Worm (Caenorhabditis elegans) whole organism, mixed stage, embryonic: ENCODE data around the gene W05B10.3.

Experiments used
- bed-3 ChIP-seq: fragments of 200-800 bp; sonication (Bioruptor generic); optimal IDR thresholded peaks from 3 replicates; lab custom pipeline; 2018; ENCODE audit warnings: mild to moderate bottlenecking, missing genetic modification characterization, moderate library complexity, missing compliant biosample characterization
- blmp-1 ChIP-seq: fragments of 150-350 bp; optimal IDR thresholded peaks from 2 replicates; lab custom pipeline; 2014; ENCODE audit warnings: missing biosample characterization, missing genetic modification characterization
- ceh-39 ChIP-seq: fragments of 150-350 bp; optimal IDR thresholded peaks from 2 replicates; lab custom pipeline; 2014; ENCODE audit warnings: missing biosample characterization, missing genetic modification characterization
- ceh-83 ChIP-seq: fragments of 200-800 bp; sonication (Bioruptor generic); optimal IDR thresholded peaks from 2 replicates; lab custom pipeline; 2018; ENCODE audit warnings: mild to moderate bottlenecking, missing genetic modification characterization, missing compliant biosample characterization
- cnd-1 ChIP-seq: fragments of 200-800 bp; sonication (Bioruptor generic); optimal IDR thresholded peaks from 2 replicates; lab custom pipeline; 2018; ENCODE audit warnings: mild to moderate bottlenecking, missing genetic modification characterization, missing compliant biosample characterization
- elt-1 ChIP-seq: sonication (generic microtip); optimal IDR thresholded peaks from 2 replicates; lab custom pipeline; 2017; ENCODE audit warnings: missing genetic modification characterization, mild to moderate bottlenecking, missing compliant biosample characterization, antibody characterized with exemption, moderate library complexity, borderline replicate concordance; ENCODE audit not compliant: insufficient read depth
- elt-3 ChIP-seq: fragments of 150-350 bp; optimal IDR thresholded peaks from 2 replicates; lab custom pipeline; 2014; ENCODE audit warnings: missing biosample characterization, missing genetic modification characterization
- flh-1 ChIP-seq: fragments of 200-800 bp; sonication (Bioruptor generic); optimal IDR thresholded peaks from 2 replicates; lab custom pipeline; 2018; ENCODE audit warnings: mild to moderate bottlenecking, missing genetic modification characterization, moderate library complexity, missing compliant biosample characterization
- ham-2 ChIP-seq: fragments of 200-800 bp; sonication (Bioruptor generic); optimal IDR thresholded peaks from 2 replicates; lab custom pipeline; 2018; ENCODE audit warnings: mild to moderate bottlenecking, missing genetic modification characterization, missing compliant biosample characterization
- hlh-1 ChIP-seq: fragments of 150-350 bp; optimal IDR thresholded peaks from 2 replicates; lab custom pipeline; 2014; ENCODE audit warnings: missing biosample characterization, missing genetic modification reagents, missing genetic modification characterization
- lin-13 ChIP-seq: fragments of 150-350 bp; optimal IDR thresholded peaks from 2 replicates; lab custom pipeline; 2014; ENCODE audit warnings: missing biosample characterization, missing genetic modification characterization
- lin-32 ChIP-seq: fragments of 200-800 bp; sonication (Bioruptor generic); optimal IDR thresholded peaks from 2 replicates; lab custom pipeline; 2018; ENCODE audit warnings: mild to moderate bottlenecking, missing genetic modification characterization, missing compliant biosample characterization
- lsy-2 ChIP-seq: fragments of 150-350 bp; optimal IDR thresholded peaks from 2 replicates; lab custom pipeline; 2014; ENCODE audit warnings: missing biosample characterization, missing genetic modification characterization
- mab-5 ChIP-seq: fragments of 150-350 bp; optimal IDR thresholded peaks from 2 replicates; lab custom pipeline; 2014; ENCODE audit warnings: missing biosample characterization, missing genetic modification characterization
- mep-1 ChIP-seq: fragments of 150-350 bp; optimal IDR thresholded peaks from 2 replicates; lab custom pipeline; 2017; ENCODE audit warnings: missing biosample characterization, missing genetic modification reagents, missing genetic modification characterization, inconsistent platforms
- mls-2 ChIP-seq: sonication (generic microtip); optimal IDR thresholded peaks from 2 replicates; lab custom pipeline; 2016; ENCODE audit warnings: mild to moderate bottlenecking, missing genetic modification characterization, moderate library complexity, missing compliant biosample characterization
- nhr-12 ChIP-seq: fragments of 150-350 bp; optimal IDR thresholded peaks from 2 replicates; lab custom pipeline; 2014; ENCODE audit warnings: missing biosample characterization, missing genetic modification characterization
- nhr-2 ChIP-seq: fragments of 150-350 bp; optimal IDR thresholded peaks from 2 replicates; lab custom pipeline; 2014; ENCODE audit warnings: missing biosample characterization, missing genetic modification characterization
- nhr-237 ChIP-seq: fragments of 150-350 bp; optimal IDR thresholded peaks from 2 replicates; lab custom pipeline; 2014; ENCODE audit warnings: missing biosample characterization, missing genetic modification characterization
- nhr-76 ChIP-seq: sonication (generic microtip); optimal IDR thresholded peaks from 2 replicates; lab custom pipeline; 2017; ENCODE audit warnings: missing biosample characterization, missing genetic modification characterization
- pha-4 ChIP-seq: fragments of 150-350 bp; optimal IDR thresholded peaks from 2 replicates; lab custom pipeline; 2018; ENCODE audit warnings: missing biosample characterization, missing genetic modification reagents, missing genetic modification characterization
- sem-2 ChIP-seq: fragments of 200-800 bp; sonication (Bioruptor generic); optimal IDR thresholded peaks from 2 replicates; lab custom pipeline; 2018; ENCODE audit warnings: mild to moderate bottlenecking, missing genetic modification characterization, missing compliant biosample characterization
- snpc-4 ChIP-seq: fragments of 150-350 bp; optimal IDR thresholded peaks from 2 replicates; lab custom pipeline; 2014; ENCODE audit warnings: missing biosample characterization, missing genetic modification characterization
- sptf-1 ChIP-seq: sonication (generic microtip); optimal IDR thresholded peaks from 2 replicates; lab custom pipeline; 2017; ENCODE audit warnings: mild to moderate bottlenecking, missing genetic modification characterization, moderate library complexity, missing compliant biosample characterization
- tbx-8 ChIP-seq: fragments of 200-800 bp; sonication (Bioruptor generic); optimal IDR thresholded peaks from 2 replicates; lab custom pipeline; 2018; ENCODE audit warnings: mild to moderate bottlenecking, missing genetic modification characterization, moderate library complexity, missing compliant biosample characterization
- unc-120 ChIP-seq: sonication (generic microtip); optimal IDR thresholded peaks from 2 replicates; lab custom pipeline; 2017; ENCODE audit warnings: missing genetic modification characterization, missing compliant biosample characterization; ENCODE audit not compliant: poor library complexity, severe bottlenecking
- unc-39 ChIP-seq: fragments of 150-350 bp; optimal IDR thresholded peaks from 2 replicates; lab custom pipeline; 2014; ENCODE audit warnings: missing biosample characterization, missing genetic modification characterization
- unc-62 ChIP-seq: fragments of 150-350 bp; optimal IDR thresholded peaks from 2 replicates; lab custom pipeline; 2014; ENCODE audit warnings: missing biosample characterization, missing genetic modification reagents, missing genetic modification characterization
- zip-8 ChIP-seq: fragments of 150-350 bp; optimal IDR thresholded peaks from 2 replicates; lab custom pipeline; 2014; ENCODE audit warnings: missing biosample characterization, missing genetic modification characterization

Gene W05B10.3

DNA sequence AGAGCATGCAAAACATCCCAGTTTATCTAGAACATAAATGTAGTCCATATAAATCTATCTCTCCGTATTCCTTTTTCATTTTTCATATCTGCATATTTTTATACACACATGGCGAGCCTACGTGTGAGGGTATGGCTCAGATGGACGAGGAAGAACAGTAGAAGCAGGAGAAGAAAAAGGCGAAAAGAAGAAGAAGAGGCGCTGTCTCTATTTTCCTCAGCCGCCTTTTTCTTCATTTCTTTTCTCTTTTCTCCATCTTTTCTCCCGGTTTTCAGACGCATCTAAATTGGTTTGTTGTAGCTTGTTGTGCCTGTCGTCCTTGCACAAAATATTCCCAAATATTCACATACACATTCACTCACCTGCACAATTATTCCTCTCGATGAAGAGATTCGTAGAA lies 34.4 kb upstream of the W05B10.3 start, which contains the start of gene K10C8.4:
TSS of gene K10C8.4 (plus strand) at position 301 of the 400 bp plus-strand sequence.
- TF ChIP-seq unc-39 (tag; lab: Kevin White, UChicago) (no peak), mls-2 (no peak), unc-62 (GFP tag; lab: Kevin White, UChicago) (no peak), ham-2 (GFP tag; lab: Kevin White, UChicago) (no peak), nhr-237 (tag; lab: Kevin White, UChicago) (no peak), tbx-8 (GFP tag; lab: Kevin White, UChicago) (no peak)

DNA sequence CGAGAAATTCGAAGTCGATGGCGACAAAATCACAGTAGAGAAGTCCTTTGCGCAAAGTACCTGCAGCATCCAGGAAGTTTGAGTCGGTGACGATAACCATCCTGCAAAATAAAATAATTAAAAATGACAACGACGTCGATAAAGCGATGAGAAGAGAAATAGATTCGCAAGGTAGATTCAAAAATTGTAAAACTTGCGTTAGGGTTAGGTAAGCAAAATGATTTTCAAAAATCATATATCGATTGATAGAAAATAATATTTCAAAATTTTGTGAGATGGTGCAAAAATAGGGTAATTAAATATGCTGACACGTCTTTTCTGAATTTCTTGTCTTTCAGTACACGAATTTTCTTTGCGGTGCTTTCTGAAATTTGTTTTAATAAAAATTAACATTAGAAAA lies 33.6 kb upstream of the W05B10.3 start, which contains the start of gene parn-1:
TSS of gene parn-1 (minus strand) at position 101 of the 400 bp plus-strand sequence.
- no peak for TF ChIP-seq flh-1
- TF ChIP-seq bed-3 (GFP tag; lab: Kevin White, UChicago) = no peak
- no peak for TF ChIP-seq hlh-1 (tag; lab: Kevin White, UChicago)
- TF ChIP-seq unc-120 = no peak
- TF ChIP-seq sptf-1 (tag; lab: Kevin White, UChicago) = no peak
- TF ChIP-seq ceh-39 (tag; lab: Kevin White, UChicago) = no peak
- TF ChIP-seq elt-3 (tag; lab: Kevin White, UChicago) = no peak
- no peak for TF ChIP-seq lin-32 (GFP tag; lab: Kevin White, UChicago)
- TF ChIP-seq unc-39 (tag; lab: Kevin White, UChicago) = no peak
- TF ChIP-seq blmp-1 = no peak
- no peak for TF ChIP-seq nhr-76 (tag; lab: Kevin White, UChicago)

DNA sequence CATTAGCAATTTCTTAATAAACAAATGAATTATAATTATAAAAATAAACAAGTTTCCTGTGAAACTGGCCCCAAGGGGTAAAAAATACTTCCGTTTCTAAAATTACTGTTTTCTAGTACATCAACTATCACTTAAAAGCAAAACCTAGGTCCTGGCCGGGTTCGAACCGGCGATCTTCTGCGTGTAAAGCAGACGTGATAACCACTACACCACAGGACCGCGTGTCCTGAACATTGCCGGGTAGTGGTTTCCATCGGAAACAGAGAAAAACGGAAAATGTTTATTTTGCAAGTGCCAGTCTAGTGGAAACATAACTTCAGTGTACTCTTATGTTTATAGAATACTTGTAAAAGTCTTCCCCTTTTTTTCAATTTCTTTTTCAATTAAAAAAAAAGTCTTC lies 21.7 kb upstream of the W05B10.3 start:
- TF ChIP-seq tbx-8 (GFP tag; lab: Kevin White, UChicago) (no peak), lin-13 (tag; lab: Kevin White, UChicago) (no peak), ceh-83 (no peak)

DNA sequence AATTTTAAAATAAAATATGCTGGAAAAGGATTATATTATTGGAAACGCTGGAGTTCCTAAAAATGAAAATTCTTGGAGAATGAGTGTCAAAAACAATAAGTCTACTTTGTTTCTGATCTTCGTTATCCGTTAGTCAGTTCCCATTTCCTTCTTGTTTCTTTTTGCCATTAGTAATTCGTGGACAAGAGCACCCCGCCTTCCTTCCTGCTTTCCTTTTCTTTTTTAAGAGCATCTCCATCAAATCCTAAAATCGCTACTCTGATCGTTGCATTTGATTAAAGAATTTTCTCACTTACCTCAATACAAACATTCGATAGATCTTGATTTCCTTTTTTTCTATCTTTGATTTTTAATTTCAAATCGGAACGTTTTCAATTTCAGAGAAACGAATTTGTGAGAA lies 18.3 kb upstream of the W05B10.3 start, which contains the start of gene frpr-15:
TSS of gene frpr-15 (plus strand) at position 301 of the 400 bp plus-strand sequence.
- no peak for TF ChIP-seq hlh-1 (tag; lab: Kevin White, UChicago)
- TF ChIP-seq lin-13 (tag; lab: Kevin White, UChicago) = no peak
- no peak for TF ChIP-seq zip-8
- no peak for TF ChIP-seq cnd-1 (tag; lab: Kevin White, UChicago)
- TF ChIP-seq mep-1 (tag; lab: Kevin White, UChicago) = no peak
- TF ChIP-seq pha-4 (tag; lab: Kevin White, UChicago) = no peak
- no peak for TF ChIP-seq nhr-12 (tag; lab: Kevin White, UChicago)
- no peak for TF ChIP-seq unc-62 (GFP tag; lab: Kevin White, UChicago)
- no peak for TF ChIP-seq unc-120
- TF ChIP-seq ham-2 (GFP tag; lab: Kevin White, UChicago) = no peak
- TF ChIP-seq elt-1 (tag; lab: Kevin White, UChicago) = no peak
- TF ChIP-seq lsy-2 (tag; lab: Kevin White, UChicago) = no peak
- no peak for TF ChIP-seq elt-3 (tag; lab: Kevin White, UChicago)

DNA sequence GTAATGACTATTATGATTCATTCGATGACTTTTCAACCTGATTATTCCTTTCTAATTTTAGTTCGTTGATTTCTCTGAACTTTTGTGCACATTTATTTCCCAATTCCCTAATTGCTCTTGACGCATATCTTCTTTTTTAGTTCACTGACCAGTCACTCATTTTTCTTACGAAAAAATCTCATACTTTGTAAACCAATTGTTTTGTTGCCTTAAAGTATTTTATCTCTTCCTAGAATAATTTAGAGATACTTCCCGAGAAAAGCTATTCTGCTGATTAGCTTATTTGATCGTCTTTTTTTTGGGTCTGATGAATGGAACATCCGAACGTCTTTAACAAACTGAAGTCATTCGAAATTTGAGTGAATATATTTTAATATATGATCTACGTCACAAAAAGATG lies 17.8 kb upstream of the W05B10.3 start:
- TF ChIP-seq nhr-12 (tag; lab: Kevin White, UChicago) (no peak), nhr-2 (tag; lab: Kevin White, UChicago) (no peak), mab-5 (no peak), elt-3 (tag; lab: Kevin White, UChicago) (no peak), mls-2 (no peak), lin-13 (tag; lab: Kevin White, UChicago) (no peak), nhr-237 (tag; lab: Kevin White, UChicago) (no peak)

DNA sequence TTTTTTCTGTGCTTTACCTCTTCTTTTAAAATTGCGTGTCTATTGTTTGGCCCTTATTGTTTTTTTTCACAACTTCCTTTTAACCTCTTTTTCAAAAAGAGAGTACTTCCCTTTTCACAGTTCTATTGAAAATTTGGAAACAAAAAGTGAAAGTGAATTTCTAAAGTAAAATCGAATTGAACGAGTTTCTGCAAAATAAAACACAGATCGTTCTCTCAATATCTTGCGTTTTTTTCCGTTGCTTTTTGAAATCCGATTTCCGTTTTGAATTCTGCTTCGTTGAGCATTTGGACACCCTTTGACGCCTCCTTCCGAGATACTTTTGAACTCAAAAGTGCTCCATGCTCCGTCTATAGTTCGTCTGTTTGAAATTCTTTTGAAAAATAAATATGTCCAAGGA lies 14.8 kb upstream of the W05B10.3 start:
- TF ChIP-seq nhr-2 (tag; lab: Kevin White, UChicago) (no peak), mep-1 (tag; lab: Kevin White, UChicago) (no peak), ham-2 (GFP tag; lab: Kevin White, UChicago) (no peak), mab-5 (no peak), sem-2 (no peak), unc-39 (tag; lab: Kevin White, UChicago) (no peak), tbx-8 (GFP tag; lab: Kevin White, UChicago) (no peak), zip-8 (no peak), cnd-1 (tag; lab: Kevin White, UChicago) (no peak), mls-2 (no peak), lin-32 (GFP tag; lab: Kevin White, UChicago) (no peak), snpc-4 (tag; lab: Kevin White, UChicago) (no peak), bed-3 (GFP tag; lab: Kevin White, UChicago) (no peak)
